Worm (Caenorhabditis elegans): ENCODE measurements around the gene phat-3.

DNA sequence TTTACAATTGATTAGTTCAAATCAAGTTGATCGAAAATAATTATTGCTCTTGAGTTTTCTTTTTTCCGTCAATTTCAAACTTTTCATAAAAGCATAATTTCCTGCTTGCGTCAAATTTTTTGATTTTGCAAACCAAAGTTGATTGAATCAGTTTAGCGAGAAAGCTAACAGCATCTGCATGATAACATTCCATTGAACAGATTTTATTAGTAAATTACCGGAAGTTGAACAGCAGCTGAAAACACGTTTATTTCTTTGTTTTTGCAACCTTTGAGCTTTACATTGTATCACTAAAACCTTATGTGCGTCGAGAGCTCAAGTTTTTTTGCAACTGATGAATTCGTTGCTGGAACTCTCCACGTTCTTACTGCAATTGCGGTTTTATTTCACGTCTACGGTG, 3.8 kb downstream of the phat-3 start, which contains the start of gene srh-169:
- TF ChIP-seq klf-2 (GFP tag; conservative IDR thresholded peaks at IDR 0.05) (no peak), ztf-29 (GFP tag; IDR thresholded peaks at IDR 0.05) (no peak)
